Worm (Caenorhabditis elegans): ENCODE results near the gene Y54H5A.2.

Gene Y54H5A.2

DNA sequence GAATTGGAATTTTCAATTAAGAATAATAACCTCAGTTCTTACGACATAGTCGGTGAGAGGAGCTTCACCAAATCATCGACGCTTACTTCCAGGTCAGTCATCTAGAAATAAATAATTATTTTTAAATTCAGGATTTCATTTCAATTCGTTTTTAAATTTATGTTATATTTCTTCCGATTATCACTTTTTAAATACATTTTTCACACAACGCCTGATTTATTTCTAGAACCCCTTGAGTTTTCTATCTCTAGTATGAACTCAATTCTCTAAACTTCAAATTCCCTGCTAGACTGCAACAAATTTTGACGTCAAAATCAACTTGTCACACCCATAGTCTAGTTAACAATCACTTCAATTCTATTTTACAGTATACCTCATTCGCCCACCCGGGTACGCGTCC lies at the start of gene Y54H5A.2:
Gene Y54H5A.2 (minus strand): TSS at position 101 of the 400 bp plus-strand sequence.
- no peak for TF ChIP-seq unc-62 (GFP tag; optimal IDR thresholded peaks at IDR 0.05)

DNA sequence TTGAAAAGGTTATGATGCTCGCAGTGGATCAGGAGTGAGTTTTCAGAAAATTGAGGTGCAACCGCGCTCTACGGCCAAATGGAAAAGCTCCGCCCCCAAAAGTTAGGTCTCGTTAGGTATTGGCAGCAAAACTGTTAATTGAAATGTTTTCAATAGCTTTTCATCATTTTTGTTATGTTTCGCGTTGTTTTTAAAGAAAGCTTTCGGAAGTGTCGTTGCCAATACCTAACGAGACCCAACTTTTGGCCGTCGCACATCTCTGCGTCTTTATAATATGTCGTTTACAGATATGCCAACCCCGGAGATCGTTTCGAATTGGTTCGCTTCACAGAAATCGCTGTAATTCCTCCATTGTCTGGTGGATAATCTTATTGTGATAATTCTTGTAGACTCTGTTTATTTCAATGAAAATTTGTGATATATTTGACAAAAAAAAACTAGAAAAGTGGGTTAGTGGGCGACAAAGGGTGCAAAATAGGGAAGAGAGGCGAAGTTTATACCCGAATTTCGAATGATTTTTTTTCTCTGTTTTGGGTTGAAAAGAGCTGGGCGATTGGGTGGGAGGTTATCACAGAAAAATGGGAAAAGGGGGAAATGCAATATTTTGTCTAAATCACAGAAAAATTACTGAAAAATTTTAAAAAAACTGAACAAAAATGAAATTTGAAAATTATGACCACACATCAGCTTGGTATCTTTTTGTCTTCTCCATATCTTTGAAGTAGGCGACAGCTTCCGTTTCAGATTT lies 47.1 kb upstream of the Y54H5A.2 start:
- no peak for TF ChIP-seq unc-62 (GFP tag; optimal IDR thresholded peaks at IDR 0.05)

DNA sequence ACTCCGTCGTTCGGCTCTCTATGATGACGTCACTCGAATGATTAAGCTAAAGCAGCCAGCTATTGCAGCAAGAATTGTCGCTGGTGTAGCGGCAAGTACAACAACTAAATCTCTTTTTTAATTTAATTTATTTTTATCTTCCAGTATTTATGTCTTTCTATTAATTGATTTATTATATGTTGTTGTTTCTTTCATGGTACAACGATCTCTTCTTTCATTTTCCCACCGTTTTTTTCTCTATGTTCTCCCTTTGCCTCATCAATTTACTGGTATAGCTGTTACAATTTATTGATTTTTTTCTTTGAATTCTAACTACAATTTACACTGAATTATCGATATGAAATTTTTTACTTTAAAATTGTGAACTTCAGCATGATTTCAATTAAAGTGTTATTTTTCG lies 46.3 kb upstream of the Y54H5A.2 start, which contains the start of gene moc-6:
Gene moc-6 (plus strand): TSS at position 301 of the 400 bp plus-strand sequence.
- no peak for TF ChIP-seq unc-62 (GFP tag; optimal IDR thresholded peaks at IDR 0.05)

DNA sequence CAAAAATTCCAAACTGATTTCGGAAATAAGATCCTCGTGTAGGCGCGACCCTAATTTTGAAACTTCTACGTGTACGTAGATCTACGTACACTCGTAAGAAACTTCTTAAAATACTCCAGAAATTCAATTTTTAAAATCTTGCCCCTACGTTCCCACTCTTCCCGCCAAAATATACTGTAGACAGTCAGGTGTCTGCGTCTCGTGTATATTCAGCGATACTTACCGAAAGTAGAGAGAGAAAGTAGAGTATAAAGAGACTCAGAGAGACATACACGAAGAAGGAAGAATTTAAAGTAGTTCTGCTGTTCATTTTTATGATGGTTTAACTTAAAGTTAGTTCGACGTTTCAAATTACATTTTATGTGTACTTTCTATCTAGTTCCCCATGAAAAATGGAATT lies 43.9 kb upstream of the Y54H5A.2 start:
- TF ChIP-seq unc-62 (GFP tag; optimal IDR thresholded peaks at IDR 0.05), result no peak

DNA sequence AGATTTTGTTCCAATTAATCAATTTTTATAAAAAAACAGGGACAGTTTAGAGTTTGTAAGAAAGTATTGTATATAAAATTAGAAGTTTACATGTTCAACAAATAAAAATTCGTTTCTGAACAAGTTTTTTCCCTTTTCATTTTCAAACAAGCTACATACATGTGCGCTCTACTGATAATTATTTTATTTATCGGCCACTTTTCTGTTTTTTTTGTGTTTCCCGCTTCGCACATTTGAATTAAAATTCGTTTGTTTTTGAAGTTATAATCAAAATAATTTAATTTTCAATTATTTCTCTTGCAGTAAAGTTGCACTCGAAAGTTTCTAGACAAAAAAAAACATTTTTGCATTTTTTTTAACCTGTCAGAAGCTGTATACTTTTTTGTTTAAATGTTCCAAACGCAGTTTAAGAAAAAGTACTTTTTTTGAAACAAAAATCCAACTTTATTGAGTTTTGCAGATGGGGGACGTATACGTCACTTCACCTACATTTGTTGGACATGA lies 41.3 kb upstream of the Y54H5A.2 start, which contains the start of gene hira-1:
Gene hira-1 (plus strand): TSS at position 454 of the 504 bp plus-strand sequence.
- TF ChIP-seq unc-62 (GFP tag; optimal IDR thresholded peaks at IDR 0.05), result no peak

DNA sequence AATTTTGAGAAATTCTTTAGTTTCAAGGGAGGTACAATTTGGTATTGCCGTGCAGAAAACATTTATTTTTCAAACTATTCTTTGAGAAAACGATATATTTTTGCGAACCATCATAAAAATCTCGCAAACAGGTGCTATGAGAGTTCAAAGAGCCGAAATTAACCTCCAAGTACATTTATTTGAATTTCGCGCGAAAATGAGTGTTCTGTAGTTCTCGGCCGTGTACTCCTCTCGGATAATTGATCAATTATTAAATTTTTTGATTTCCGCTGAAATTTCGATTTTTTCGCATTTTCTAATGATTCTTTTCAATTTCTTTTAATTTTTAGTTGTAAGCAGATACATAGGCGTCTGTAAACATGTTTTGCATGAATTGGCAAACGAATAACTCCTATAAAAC lies 40.8 kb upstream of the Y54H5A.2 start:
- no peak for TF ChIP-seq unc-62 (GFP tag; optimal IDR thresholded peaks at IDR 0.05)

DNA sequence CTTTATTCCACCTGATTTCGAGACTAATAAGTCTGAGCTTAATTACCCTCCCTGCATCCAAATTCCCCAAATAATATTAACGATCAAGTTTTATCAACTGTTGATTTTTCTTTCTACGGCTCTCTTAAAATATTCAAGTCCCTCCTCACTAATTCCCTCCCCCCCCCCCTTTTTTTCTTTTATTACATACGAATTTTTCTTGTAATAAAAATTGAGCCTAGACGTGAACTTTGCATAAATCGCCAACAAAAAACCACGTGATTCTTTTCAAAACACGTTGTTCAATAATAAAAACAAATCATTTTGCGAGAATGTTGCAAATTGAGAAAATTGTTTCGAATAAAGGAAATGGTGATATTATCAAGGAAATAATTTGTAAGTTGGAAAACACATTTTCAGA lies 39.0 kb upstream of the Y54H5A.2 start, which contains the start of gene K10D2.8:
Gene K10D2.8 (plus strand): TSS at position 301 of the 400 bp plus-strand sequence.
- no peak for TF ChIP-seq unc-62 (GFP tag; optimal IDR thresholded peaks at IDR 0.05)

DNA sequence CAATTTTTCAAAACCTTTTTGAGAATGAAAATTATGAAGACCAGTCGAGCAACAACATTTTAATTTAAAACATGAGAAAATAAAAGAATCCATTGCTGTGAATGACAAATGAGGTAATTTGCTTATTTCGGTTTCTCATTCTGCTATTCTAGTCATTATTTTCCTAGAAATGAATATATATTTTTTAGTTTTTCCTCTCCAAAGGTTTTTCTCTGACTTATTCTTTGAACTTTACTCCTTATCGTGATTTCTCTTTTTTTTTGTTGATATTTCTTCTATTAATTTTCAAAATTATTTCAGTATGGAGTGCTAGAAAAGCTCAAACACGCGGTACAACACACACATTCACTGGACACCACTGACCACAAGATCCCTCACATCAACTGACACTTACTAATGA lies 36.2 kb upstream of the Y54H5A.2 start, which contains the start of gene pup-2:
Gene pup-2 (plus strand): TSS at position 301 of the 400 bp plus-strand sequence.
- no peak for TF ChIP-seq unc-62 (GFP tag; optimal IDR thresholded peaks at IDR 0.05)

DNA sequence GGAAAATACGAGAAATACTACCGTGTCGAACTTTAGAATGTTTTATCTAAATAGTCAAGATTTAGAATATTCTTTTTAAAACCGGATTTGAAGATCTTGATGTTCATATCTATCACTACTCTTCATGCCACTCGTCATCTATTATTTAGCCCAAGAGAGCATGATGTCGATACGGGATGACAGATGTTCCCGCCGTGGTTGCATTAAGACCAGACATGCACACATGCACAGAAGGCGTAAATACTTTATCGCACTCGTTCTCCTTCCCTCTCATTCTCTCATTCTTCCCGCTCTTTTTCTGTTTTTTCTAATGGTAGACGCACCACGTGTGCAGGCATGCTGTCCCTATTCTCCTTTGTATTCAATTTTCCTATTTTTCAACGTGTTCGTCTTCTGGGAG lies 34.0 kb upstream of the Y54H5A.2 start:
- no peak for TF ChIP-seq unc-62 (GFP tag; optimal IDR thresholded peaks at IDR 0.05)

DNA sequence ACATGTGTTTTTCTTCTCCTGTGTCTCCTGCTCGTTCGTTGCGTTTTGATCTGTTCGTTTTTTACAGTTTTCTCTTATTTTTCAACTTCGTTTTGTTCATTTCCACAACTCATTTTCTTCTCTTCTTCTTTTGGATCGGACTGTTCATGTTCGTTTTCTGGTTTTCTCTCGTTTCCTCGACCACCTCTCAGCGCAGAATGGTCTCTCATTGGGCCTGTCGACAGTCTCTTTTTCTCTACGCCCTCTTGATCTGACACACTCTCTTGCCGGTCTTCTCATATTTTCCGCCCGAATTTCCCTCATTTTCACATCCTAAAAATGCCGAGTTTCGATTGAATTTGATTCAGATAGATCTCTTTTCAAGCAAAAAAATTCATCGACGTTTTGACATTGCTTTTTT lies 32.3 kb upstream of the Y54H5A.2 start:
- no peak for TF ChIP-seq unc-62 (GFP tag; optimal IDR thresholded peaks at IDR 0.05)

DNA sequence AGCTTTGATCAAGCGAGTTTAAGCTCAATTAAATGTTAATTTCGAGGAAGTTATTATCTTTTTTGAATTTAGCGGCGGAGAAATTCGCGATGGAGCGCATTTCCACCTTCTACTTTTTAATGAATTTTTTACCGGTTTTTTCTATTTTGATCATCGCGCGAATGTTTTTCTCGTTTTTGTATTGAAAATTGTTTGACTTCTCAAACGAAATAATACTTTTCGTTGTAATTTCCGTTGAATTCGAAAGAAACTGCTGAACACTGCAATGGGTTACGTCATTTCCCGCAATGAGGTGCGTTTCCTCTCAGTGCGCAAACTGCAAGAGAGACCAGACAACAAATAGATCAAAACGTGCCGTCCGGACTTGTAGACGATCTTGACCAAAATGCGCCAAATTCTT lies 31.8 kb upstream of the Y54H5A.2 start:
- TF ChIP-seq unc-62 (GFP tag; optimal IDR thresholded peaks at IDR 0.05), result no peak

DNA sequence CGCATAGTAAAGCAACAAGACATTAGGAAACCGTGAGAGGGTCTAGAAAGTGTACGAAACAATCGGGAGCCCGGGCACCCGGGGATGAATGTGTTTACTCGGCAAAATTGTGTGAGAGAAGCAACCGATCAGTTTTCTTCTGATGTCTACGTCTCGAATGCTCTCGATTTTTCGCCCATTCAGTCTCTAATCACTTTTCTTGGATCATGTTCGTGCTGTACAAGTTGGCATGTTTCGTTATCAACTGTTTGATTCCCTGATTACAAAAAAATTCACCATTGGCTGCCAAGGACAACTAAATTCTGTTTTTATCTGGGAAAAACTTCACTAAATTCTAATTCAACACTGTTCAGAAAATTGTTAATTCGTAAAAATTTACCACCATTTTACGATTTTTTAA lies 31.2 kb upstream of the Y54H5A.2 start:
- no peak for TF ChIP-seq unc-62 (GFP tag; optimal IDR thresholded peaks at IDR 0.05)

DNA sequence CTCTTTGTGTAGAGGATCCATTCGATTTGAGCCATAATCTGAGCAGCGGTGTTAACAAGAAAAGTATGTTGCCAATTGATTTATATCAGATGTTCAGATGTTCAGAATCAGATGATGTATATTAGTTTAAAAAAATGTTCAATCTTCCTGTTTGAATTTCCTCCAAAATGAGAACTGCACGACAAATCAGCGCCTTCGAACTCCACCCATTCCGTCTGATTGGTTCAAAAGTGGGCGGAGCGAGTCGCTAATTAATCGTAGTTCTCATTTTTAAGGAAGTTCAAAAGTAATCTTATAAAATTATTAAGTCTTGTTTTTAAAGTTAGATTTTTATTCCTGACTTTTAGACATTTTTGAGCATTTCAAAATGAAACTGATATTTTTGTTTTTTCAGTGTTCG lies 29.8 kb upstream of the Y54H5A.2 start:
- no peak for TF ChIP-seq unc-62 (GFP tag; optimal IDR thresholded peaks at IDR 0.05)

DNA sequence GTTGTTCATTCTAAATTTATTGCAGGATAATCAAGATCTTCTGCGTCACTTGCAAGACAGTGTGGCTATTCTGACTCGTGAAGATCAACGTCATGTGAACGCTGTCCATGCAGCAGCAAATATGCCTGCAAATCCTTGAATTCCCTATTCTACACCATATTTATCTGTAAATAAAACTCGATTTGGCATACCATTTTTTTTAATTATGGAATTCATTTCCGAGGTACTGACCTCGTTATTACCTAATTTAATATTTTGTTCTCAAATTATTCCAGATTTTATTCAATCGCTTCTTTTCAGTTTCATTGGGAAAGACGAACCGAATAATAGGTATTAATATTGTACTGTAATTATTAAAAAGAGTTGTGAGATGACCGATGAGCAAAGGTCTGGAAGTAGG lies 24.2 kb upstream of the Y54H5A.2 start, which contains the start of gene cid-1:
Gene cid-1 (plus strand): TSS at position 301 of the 400 bp plus-strand sequence.
- TF ChIP-seq unc-62 (GFP tag; optimal IDR thresholded peaks at IDR 0.05), result no peak

DNA sequence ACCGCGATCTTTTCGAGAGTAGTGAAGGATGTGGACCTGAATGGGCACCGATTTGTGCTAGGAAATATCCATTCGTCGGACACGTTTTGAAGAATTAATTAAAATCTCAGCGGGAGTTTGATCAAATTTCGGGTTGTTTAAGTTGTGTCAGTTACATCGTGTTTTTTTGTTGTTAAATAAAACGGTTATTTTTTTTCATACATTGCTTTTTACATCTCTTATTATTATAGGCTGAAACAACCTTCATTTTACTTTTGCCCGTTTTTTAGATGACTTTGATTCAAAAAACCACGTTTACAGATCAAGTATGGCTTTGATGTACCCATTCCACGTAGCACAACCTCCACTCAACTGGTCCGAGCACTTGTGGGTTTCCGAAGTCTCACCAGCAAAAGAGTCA lies 23.8 kb upstream of the Y54H5A.2 start, which contains the start of gene emb-1:
Gene emb-1 (plus strand): TSS at position 301 of the 400 bp plus-strand sequence.
- no peak for TF ChIP-seq unc-62 (GFP tag; optimal IDR thresholded peaks at IDR 0.05)

DNA sequence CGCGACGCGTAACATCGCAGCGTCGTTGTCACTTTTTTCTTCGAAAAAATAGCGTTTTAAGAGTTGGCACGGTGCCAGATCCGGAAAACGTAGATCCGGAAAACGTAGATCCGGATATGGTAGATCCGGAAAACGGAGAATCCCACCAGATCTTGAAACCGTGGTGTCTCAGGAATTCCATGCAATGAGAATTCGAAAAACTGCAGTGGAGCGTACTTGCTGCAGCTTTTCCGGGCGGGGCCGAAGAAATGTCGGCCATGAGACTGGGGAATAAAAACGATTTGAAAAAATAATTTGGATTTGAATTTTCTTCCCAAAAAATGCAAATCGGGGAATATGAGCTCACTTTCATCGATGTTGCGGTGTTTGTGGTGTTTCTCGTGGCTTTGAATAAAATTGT lies 23.1 kb upstream of the Y54H5A.2 start, which contains the start of gene K10D2.5:
Gene K10D2.5 (plus strand): TSS at position 251 of the 400 bp plus-strand sequence.
- TF ChIP-seq unc-62 (GFP tag; optimal IDR thresholded peaks at IDR 0.05), result no peak

DNA sequence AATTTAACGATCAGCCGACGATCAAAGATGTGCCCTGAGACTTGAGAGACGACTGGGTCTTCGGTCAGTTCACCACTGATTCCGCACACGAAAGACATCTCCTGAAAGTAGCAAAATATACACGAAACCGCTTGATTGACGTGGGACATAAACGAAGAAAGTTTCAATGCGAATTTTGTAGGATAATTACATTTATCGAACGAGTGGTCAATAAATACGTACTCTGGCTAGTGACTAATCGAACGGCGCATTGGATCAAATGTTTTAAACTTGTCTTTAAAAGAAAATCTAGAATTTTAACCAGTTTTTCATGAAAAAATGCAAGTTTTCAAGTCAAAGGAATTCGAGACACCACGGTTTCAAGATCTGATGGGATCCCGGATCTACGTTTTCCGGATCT lies 22.6 kb upstream of the Y54H5A.2 start, which contains the start of gene prp-19:
Gene prp-19 (minus strand): TSS at position 101 of the 400 bp plus-strand sequence.
- TF ChIP-seq unc-62 (GFP tag; optimal IDR thresholded peaks at IDR 0.05), result no peak
